Worm (Caenorhabditis elegans) whole organism, early embryonic: ENCODE data around the gene R02F2.8.

ENCODE experiments used
- ama-1 ChIP-seq: fragments of 150-350 bp; optimal IDR thresholded peaks from 2 replicates; lab custom pipeline; 2014
- hnd-1 ChIP-seq: sonication (generic microtip); optimal IDR thresholded peaks from 2 replicates; lab custom pipeline; 2016; ENCODE audit warnings: missing genetic modification characterization, missing compliant biosample characterization
- tra-4 ChIP-seq: sonication (generic microtip); optimal IDR thresholded peaks from 2 replicates; lab custom pipeline; 2017; ENCODE audit warnings: missing genetic modification characterization, missing compliant biosample characterization

ce11 chrIII:5479493-5480167 lies 15.4 kb downstream of the R02F2.8 start:
- TF ChIP-seq ama-1 (lab: Kevin White, UChicago) (no peak), tra-4 (tag; lab: Kevin White, UChicago) (no peak), hnd-1 (tag; lab: Kevin White, UChicago) (no peak)
